Worm (Caenorhabditis elegans) whole organism, young adult: ENCODE measurements around the gene srh-15.

Experiments
- attf-5 ChIP-seq: fragments of 200-800 bp; sonication (Bioruptor generic); optimal IDR thresholded peaks from 2 replicates; lab custom pipeline; 2018; ENCODE audit warnings: mild to moderate bottlenecking, missing genetic modification characterization, missing compliant biosample characterization
- snpc-4 ChIP-seq, 5 experiments: fragments of 150-350 bp in 1 of 5; sonication (generic microtip) in 4 of 5; optimal IDR thresholded peaks; 2 replicates each; lab custom pipeline; 2014 to 2018; ENCODE audit warnings: missing genetic modification characterization in 5 of 5, missing biosample characterization in 3 of 5, antibody characterized with exemption in 2 of 5, mild to moderate bottlenecking in 2 of 5, missing compliant biosample characterization in 2 of 5, missing genotype in 2 of 5, moderate library complexity in 2 of 5, missing genetic modification reagents in 1 of 5
- sptf-2 ChIP-seq: fragments of 200-800 bp; sonication (Bioruptor generic); optimal IDR thresholded peaks from 2 replicates; lab custom pipeline; 2018; ENCODE audit warnings: mild to moderate bottlenecking, missing genetic modification characterization, missing compliant biosample characterization
- tbx-9 ChIP-seq: sonication (generic microtip); optimal IDR thresholded peaks from 2 replicates; lab custom pipeline; 2016; ENCODE audit warnings: borderline replicate concordance, missing genetic modification characterization, inconsistent platforms, missing compliant biosample characterization
- unc-130 ChIP-seq: sonication (generic microtip); optimal IDR thresholded peaks from 2 replicates; lab custom pipeline; 2016; ENCODE audit warnings: missing genetic modification reagents, missing genetic modification characterization, missing compliant biosample characterization

DNA sequence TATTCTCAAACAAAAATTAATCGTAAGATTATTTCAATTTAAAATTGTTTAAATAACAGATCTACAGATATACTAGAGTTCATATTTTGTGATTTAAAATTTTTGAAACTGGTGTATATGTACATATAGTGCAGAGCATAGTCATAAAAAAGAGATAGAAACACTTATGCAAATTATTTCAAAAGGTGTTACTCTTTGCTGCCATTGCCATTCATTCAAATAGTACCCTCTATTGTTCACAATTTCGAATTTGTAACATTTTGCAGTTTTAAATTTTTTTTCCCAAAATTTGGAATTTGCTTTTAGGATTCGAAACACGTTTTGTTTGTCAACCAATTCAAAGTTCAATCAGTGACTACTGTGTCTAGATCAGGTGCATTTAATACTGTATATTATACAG, 39.5 kb downstream of the srh-15 start, which contains the start of gene F32H5.4:
- no peak for TF ChIP-seq tbx-9 (tag; lab: Kevin White, UChicago)
- no peak for TF ChIP-seq sptf-2 (GFP tag; lab: Kevin White, UChicago)
- TF ChIP-seq unc-130 (GFP tag; lab: Kevin White, UChicago), result no peak
- TF ChIP-seq attf-5 (GFP tag; lab: Kevin White, UChicago), result no peak
- TF ChIP-seq snpc-4 (GFP tag; optimal IDR thresholded peaks at IDR 0.05; lab: Kevin White, UChicago), result no peak
- no peak for TF ChIP-seq snpc-4 (tag; optimal IDR thresholded peaks at IDR 0.05; lab: Kevin White, UChicago)
